Worm (Caenorhabditis elegans) whole organism, young adult: ENCODE data around the gene srbc-59.

ENCODE experiments used
- C17E4.6 ChIP-seq: fragments of 200-800 bp; sonication (Bioruptor generic); IDR thresholded peaks from 2 replicates; pipeline ENCODE4 v1.3.6; 2022; ENCODE audit warnings: missing genetic modification reagents, missing genetic modification characterization, missing compliant biosample characterization
- F22D6.2 ChIP-seq: sonication (generic microtip); optimal IDR thresholded peaks from 2 replicates; lab custom pipeline; 2016; ENCODE audit warnings: mild to moderate bottlenecking, missing genetic modification characterization, missing compliant biosample characterization
- F55B11.4 ChIP-seq: sonication (generic microtip); optimal IDR thresholded peaks from 2 replicates; lab custom pipeline; 2016; ENCODE audit warnings: missing compliant biosample characterization, missing genetic modification characterization, borderline replicate concordance; ENCODE audit not compliant: insufficient read depth
- F57A8.1 ChIP-seq: fragments of 200-800 bp; sonication (Bioruptor generic); optimal IDR thresholded peaks from 2 replicates; lab custom pipeline; 2018; ENCODE audit warnings: mild to moderate bottlenecking, missing genetic modification characterization, moderate library complexity, missing compliant biosample characterization
- K11D2.4 ChIP-seq: fragments of 200-800 bp; sonication (Bioruptor generic); IDR thresholded peaks from 2 replicates; pipeline ENCODE4 v1.3.6; 2022; ENCODE audit warnings: missing genetic modification reagents, missing genetic modification characterization, missing compliant biosample characterization
- Y53F4B.3 ChIP-seq: fragments of 200-800 bp; sonication (Bioruptor generic); IDR thresholded peaks from 2 replicates; pipeline ENCODE4 v1.3.6; 2022; ENCODE audit warnings: missing genetic modification reagents, missing genetic modification characterization, missing compliant biosample characterization
- Y53G8AR.9 ChIP-seq: fragments of 200-800 bp; sonication (Bioruptor generic); conservative IDR thresholded peaks from 2 replicates; pipeline ENCODE4 v1.3.6; 2022; ENCODE audit warnings: missing genetic modification reagents, missing genetic modification characterization, missing compliant biosample characterization
- Y95B8A.8 ChIP-seq: fragments of 200-800 bp; sonication (Bioruptor generic); IDR thresholded peaks from 2 replicates; pipeline ENCODE4 v1.3.6; 2022; ENCODE audit warnings: missing genetic modification reagents, missing genetic modification characterization, missing compliant biosample characterization
- akir-1 ChIP-seq: fragments of 200-800 bp; sonication (Bioruptor generic); optimal IDR thresholded peaks from 2 replicates; lab custom pipeline; 2018; ENCODE audit warnings: mild to moderate bottlenecking, missing genetic modification characterization, moderate library complexity, missing compliant biosample characterization
- aptf-2 ChIP-seq: fragments of 200-800 bp; sonication (Bioruptor generic); conservative IDR thresholded peaks from 2 replicates; pipeline ENCODE4 v1.3.6; 2022; ENCODE audit warnings: missing genetic modification reagents, missing genetic modification characterization, missing compliant biosample characterization
- athp-1 ChIP-seq: sonication (generic microtip); optimal IDR thresholded peaks from 2 replicates; lab custom pipeline; 2017; ENCODE audit warnings: mild to moderate bottlenecking, missing genetic modification characterization, missing compliant biosample characterization
- cebp-1 ChIP-seq, 2 experiments: fragments of 200-800 bp in 1 of 2; sonication (Bioruptor generic) in 1 of 2; sonication (generic microtip) in 1 of 2; IDR thresholded peaks in 1 of 2; optimal IDR thresholded peaks in 1 of 2; 2 replicates each; pipeline versions ENCODE4 v1.3.6 to Lab custom; 2017 to 2022; ENCODE audit warnings: missing compliant biosample characterization in 2 of 2, missing genetic modification characterization in 2 of 2, mild to moderate bottlenecking in 1 of 2, missing genetic modification reagents in 1 of 2, moderate library complexity in 1 of 2
- ceh-27 ChIP-seq: fragments of 200-800 bp; sonication (Bioruptor generic); optimal IDR thresholded peaks from 2 replicates; lab custom pipeline; 2018; ENCODE audit warnings: mild to moderate bottlenecking, missing genetic modification characterization, moderate library complexity, missing compliant biosample characterization
- ceh-40 ChIP-seq: fragments of 200-800 bp; sonication (Bioruptor generic); IDR thresholded peaks from 2 replicates; pipeline ENCODE4 v1.3.6; 2022; ENCODE audit warnings: missing genetic modification characterization, missing compliant biosample characterization
- ceh-58 ChIP-seq: fragments of 200-800 bp; sonication (Bioruptor generic); IDR thresholded peaks from 2 replicates; pipeline ENCODE4 v1.3.6; 2022; ENCODE audit warnings: missing genetic modification characterization, missing compliant biosample characterization
- chd-7 ChIP-seq: sonication (generic microtip); optimal IDR thresholded peaks from 2 replicates; lab custom pipeline; 2016; ENCODE audit warnings: mild to moderate bottlenecking, missing genetic modification characterization, moderate library complexity, missing compliant biosample characterization
- fkh-3 ChIP-seq: sonication (generic microtip); optimal IDR thresholded peaks from 2 replicates; lab custom pipeline; 2016; ENCODE audit warnings: mild to moderate bottlenecking, missing genetic modification characterization, missing compliant biosample characterization
- him-1 ChIP-seq: sonication (generic microtip); optimal IDR thresholded peaks from 2 replicates; lab custom pipeline; 2016; ENCODE audit warnings: missing genotype, missing genetic modification reagents, missing genetic modification characterization, missing compliant biosample characterization
- hlh-26 ChIP-seq: fragments of 200-800 bp; sonication (Bioruptor generic); conservative IDR thresholded peaks from 2 replicates; pipeline ENCODE4 v1.3.6; 2022; ENCODE audit warnings: missing genetic modification reagents, missing genetic modification characterization, missing compliant biosample characterization
- hmg-1.2 ChIP-seq: fragments of 200-800 bp; sonication (Bioruptor generic); IDR thresholded peaks from 2 replicates; pipeline ENCODE4 v1.3.6; 2022; ENCODE audit warnings: missing genetic modification reagents, missing genetic modification characterization, missing compliant biosample characterization
- hrde-1 ChIP-seq: sonication (generic microtip); optimal IDR thresholded peaks from 2 replicates; lab custom pipeline; 2016; ENCODE audit warnings: missing genetic modification characterization, mild to moderate bottlenecking, missing compliant biosample characterization, moderate library complexity, missing genotype, missing genetic modification reagents, borderline replicate concordance
- let-526 ChIP-seq: fragments of 200-800 bp; sonication (Bioruptor generic); IDR thresholded peaks from 2 replicates; pipeline ENCODE4 v1.3.6; 2022; ENCODE audit warnings: missing genetic modification reagents, missing genetic modification characterization, missing compliant biosample characterization
- let-607 ChIP-seq, 2 experiments: fragments of 200-800 bp in 1 of 2; sonication (Bioruptor generic) in 1 of 2; sonication (generic microtip) in 1 of 2; optimal IDR thresholded peaks; 2 replicates each; lab custom pipeline; 2016 to 2018; ENCODE audit warnings: mild to moderate bottlenecking in 2 of 2, missing compliant biosample characterization in 2 of 2, missing genetic modification characterization in 2 of 2, moderate library complexity in 2 of 2, missing genotype in 1 of 2
- lin-35 ChIP-seq, 3 experiments: fragments of 150-350 bp in 2 of 3; sonication (generic microtip) in 1 of 3; optimal IDR thresholded peaks; 2 replicates each; lab custom pipeline; 2014 to 2018; ENCODE audit warnings: missing biosample characterization in 3 of 3, missing genetic modification characterization in 3 of 3, missing genetic modification reagents in 3 of 3
- lir-1 ChIP-seq: fragments of 200-800 bp; sonication (Bioruptor generic); conservative IDR thresholded peaks from 2 replicates; pipeline ENCODE4 v1.3.6; 2022; ENCODE audit warnings: missing genetic modification reagents, missing genetic modification characterization, missing compliant biosample characterization
- lsy-27 ChIP-seq: sonication (generic microtip); optimal IDR thresholded peaks from 2 replicates; lab custom pipeline; 2017; ENCODE audit warnings: missing genetic modification characterization, mild to moderate bottlenecking, missing compliant biosample characterization, antibody characterized with exemption, missing genotype, borderline replicate concordance; ENCODE audit not compliant: insufficient read depth
- madf-10 ChIP-seq: sonication (generic microtip); optimal IDR thresholded peaks from 2 replicates; lab custom pipeline; 2016; ENCODE audit warnings: mild to moderate bottlenecking, missing genetic modification characterization, missing compliant biosample characterization
- madf-3 ChIP-seq: fragments of 200-800 bp; sonication (Bioruptor generic); IDR thresholded peaks from 2 replicates; pipeline ENCODE4 v1.3.6; 2022; ENCODE audit warnings: missing genetic modification reagents, missing genetic modification characterization, missing compliant biosample characterization
- madf-6 ChIP-seq: fragments of 200-800 bp; sonication (Bioruptor generic); IDR thresholded peaks from 2 replicates; pipeline ENCODE4 v1.3.6; 2022; ENCODE audit warnings: missing genetic modification reagents, missing genetic modification characterization, missing compliant biosample characterization
- mes-4 ChIP-seq: sonication (generic microtip); optimal IDR thresholded peaks from 2 replicates; lab custom pipeline; 2016; ENCODE audit warnings: missing genotype, missing genetic modification characterization, missing compliant biosample characterization
- nfya-1 ChIP-seq: sonication (generic microtip); optimal IDR thresholded peaks from 2 replicates; lab custom pipeline; 2017; ENCODE audit warnings: antibody characterized with exemption, missing compliant biosample characterization, missing genetic modification characterization, borderline replicate concordance; ENCODE audit not compliant: insufficient read depth
- nhr-90 ChIP-seq: sonication (generic microtip); optimal IDR thresholded peaks from 2 replicates; lab custom pipeline; 2016; ENCODE audit warnings: missing genotype, mild to moderate bottlenecking, missing genetic modification characterization, missing compliant biosample characterization
- pbrm-1 ChIP-seq: fragments of 200-800 bp; sonication (Bioruptor generic); IDR thresholded peaks from 2 replicates; pipeline ENCODE4 v1.3.6; 2022; ENCODE audit warnings: missing genetic modification reagents, missing genetic modification characterization, missing compliant biosample characterization
- rcor-1 ChIP-seq: fragments of 200-800 bp; sonication (Bioruptor generic); IDR thresholded peaks from 2 replicates; pipeline ENCODE4 v1.3.6; 2022; ENCODE audit warnings: missing genetic modification reagents, missing genetic modification characterization, missing compliant biosample characterization
- snpc-1.3 ChIP-seq: sonication (generic microtip); optimal IDR thresholded peaks from 2 replicates; lab custom pipeline; 2017; ENCODE audit warnings: missing genetic modification characterization, mild to moderate bottlenecking, missing compliant biosample characterization, antibody characterized with exemption, moderate library complexity, missing genotype, missing genetic modification reagents; ENCODE audit not compliant: insufficient read depth
- snpc-3.4 ChIP-seq: sonication (generic microtip); optimal IDR thresholded peaks from 2 replicates; lab custom pipeline; 2017; ENCODE audit warnings: missing genetic modification characterization, mild to moderate bottlenecking, missing compliant biosample characterization, antibody characterized with exemption, moderate library complexity, missing genotype, missing genetic modification reagents
- snpc-4 ChIP-seq, 5 experiments: fragments of 150-350 bp in 1 of 5; sonication (generic microtip) in 4 of 5; optimal IDR thresholded peaks; 2 replicates each; lab custom pipeline; 2014 to 2018; ENCODE audit warnings: missing genetic modification characterization in 5 of 5, missing biosample characterization in 3 of 5, antibody characterized with exemption in 2 of 5, mild to moderate bottlenecking in 2 of 5, missing compliant biosample characterization in 2 of 5, missing genotype in 2 of 5, moderate library complexity in 2 of 5, missing genetic modification reagents in 1 of 5
- somi-1 ChIP-seq: fragments of 200-800 bp; sonication (Bioruptor generic); optimal IDR thresholded peaks from 2 replicates; lab custom pipeline; 2018; ENCODE audit warnings: mild to moderate bottlenecking, missing genetic modification characterization, missing compliant biosample characterization
- tbp1 ChIP-seq: fragments of 200-800 bp; sonication (Bioruptor generic); optimal IDR thresholded peaks from 2 replicates; lab custom pipeline; 2018; ENCODE audit warnings: mild to moderate bottlenecking, missing genetic modification characterization, missing compliant biosample characterization
- tlf-1 ChIP-seq: fragments of 200-800 bp; sonication (Bioruptor generic); optimal IDR thresholded peaks from 2 replicates; lab custom pipeline; 2018; ENCODE audit warnings: mild to moderate bottlenecking, missing genetic modification characterization, missing compliant biosample characterization
- unc-130 ChIP-seq: sonication (generic microtip); optimal IDR thresholded peaks from 2 replicates; lab custom pipeline; 2016; ENCODE audit warnings: missing genetic modification reagents, missing genetic modification characterization, missing compliant biosample characterization
- unc-62 ChIP-seq: fragments of 150-350 bp; optimal IDR thresholded peaks from 2 replicates; lab custom pipeline; 2014; ENCODE audit warnings: missing biosample characterization, missing genetic modification reagents, missing genetic modification characterization
- zim-3 ChIP-seq: sonication (generic microtip); optimal IDR thresholded peaks from 2 replicates; lab custom pipeline; 2017; ENCODE audit warnings: mild to moderate bottlenecking, missing genetic modification characterization, moderate library complexity, missing compliant biosample characterization
- ztf-18 ChIP-seq: sonication (generic microtip); optimal IDR thresholded peaks from 2 replicates; lab custom pipeline; 2016; ENCODE audit warnings: missing genotype, mild to moderate bottlenecking, missing genetic modification characterization, missing compliant biosample characterization
- ztf-25 ChIP-seq: fragments of 200-800 bp; sonication (Bioruptor generic); IDR thresholded peaks from 2 replicates; pipeline ENCODE4 v1.3.6; 2022; ENCODE audit warnings: missing genetic modification reagents, missing genetic modification characterization, missing compliant biosample characterization

Gene srbc-59

DNA sequence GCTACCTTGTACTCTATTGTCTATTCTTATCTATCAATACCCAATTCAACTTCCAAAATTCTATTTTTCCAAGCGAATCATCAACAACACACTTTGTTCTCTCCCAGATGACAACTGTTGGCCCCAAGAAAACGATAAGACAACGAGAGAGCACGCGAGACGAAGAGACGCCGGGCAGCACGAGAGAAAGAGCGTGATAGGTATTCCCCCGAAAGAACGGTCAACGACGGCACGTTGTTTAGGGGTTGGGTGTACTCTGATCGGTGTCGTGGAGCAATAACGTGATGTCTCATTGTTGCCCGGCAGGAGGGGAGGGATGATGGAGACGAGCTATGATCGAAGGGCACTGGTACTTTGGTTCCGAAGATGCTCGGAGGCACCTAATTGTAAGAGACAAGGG, 47.1 kb upstream of the srbc-59 start (continued):
- peak; percentile 77 for TF ChIP-seq pbrm-1 (GFP tag; lab: Robert Waterston, UW)
- peak; percentile 73 for TF ChIP-seq lir-1
- TF ChIP-seq hrde-1, result no peak
- peak; percentile 84 for TF ChIP-seq F22D6.2 (tag; lab: Kevin White, UChicago)
- TF ChIP-seq tbp1, result peak; percentile 63
- no peak for TF ChIP-seq C17E4.6 (GFP tag; lab: Robert Waterston, UW)
- no peak for TF ChIP-seq F55B11.4
- TF ChIP-seq hlh-26 (GFP tag; lab: Robert Waterston, UW), result no peak
- no peak for TF ChIP-seq him-1 (tag; lab: Kevin White, UChicago)
- peak; percentile 41 for TF ChIP-seq ceh-27 (GFP tag; lab: Kevin White, UChicago)
- no peak for TF ChIP-seq F57A8.1 (GFP tag; lab: Kevin White, UChicago)
- no peak for TF ChIP-seq snpc-4 (GFP tag; optimal IDR thresholded peaks at IDR 0.05; lab: Kevin White, UChicago)
- TF ChIP-seq snpc-4 (tag; optimal IDR thresholded peaks at IDR 0.05; lab: Kevin White, UChicago), result peak in 2 of 4 experiments; percentile 41 to 47
- no peak for TF ChIP-seq ztf-18 (tag; lab: Kevin White, UChicago)
- TF ChIP-seq unc-130 (GFP tag; lab: Kevin White, UChicago), result no peak
- TF ChIP-seq lsy-27 (tag; lab: Kevin White, UChicago), result no peak
- no peak for TF ChIP-seq ztf-25
- TF ChIP-seq athp-1 (tag; lab: Kevin White, UChicago), result peak; percentile 18
- TF ChIP-seq unc-62 (GFP tag; lab: Kevin White, UChicago), result peak; percentile 83
- TF ChIP-seq madf-10 (tag; lab: Kevin White, UChicago), result peak; percentile 79
- peak; percentile 84 for TF ChIP-seq K11D2.4 (GFP tag; lab: Robert Waterston, UW)
- no peak for TF ChIP-seq fkh-3 (tag; lab: Kevin White, UChicago)
- 0 out of 2 replicates have a peak, but pooled peaks have one; percentile 31 for TF ChIP-seq madf-6
- TF ChIP-seq let-607 (tag; optimal IDR thresholded peaks at IDR 0.05; lab: Kevin White, UChicago), result peak in 1 of 2 experiments; percentile 85
- peak; percentile 47; the same call in 1 of the 2 replicates for TF ChIP-seq rcor-1 (GFP tag; lab: Robert Waterston, UW)
- peak; percentile 64; the same call in 1 of the 2 replicates for TF ChIP-seq madf-3 (GFP tag; lab: Robert Waterston, UW)
- TF ChIP-seq zim-3, result no peak
- no peak for TF ChIP-seq snpc-3.4 (tag; lab: Kevin White, UChicago)
- TF ChIP-seq Y53G8AR.9 (GFP tag; lab: Robert Waterston, UW), result peak; percentile 75; the same call in 1 of the 2 replicates
- peak; percentile 93 for TF ChIP-seq chd-7
- peak; percentile 33; the same call in 1 of the 2 replicates for TF ChIP-seq cebp-1 (GFP tag; IDR thresholded peaks at IDR 0.05; lab: Robert Waterston, UW)
- TF ChIP-seq cebp-1 (tag; optimal IDR thresholded peaks at IDR 0.05; lab: Kevin White, UChicago), result peak; percentile 89
- no peak for TF ChIP-seq ceh-40 (GFP tag; lab: Robert Waterston, UW)
- no peak for TF ChIP-seq aptf-2 (GFP tag; lab: Robert Waterston, UW)
- TF ChIP-seq nfya-1 (tag; lab: Kevin White, UChicago), result no peak
- peak; percentile 74; the same call in 1 of the 2 replicates for TF ChIP-seq Y95B8A.8
- peak; percentile 89 for TF ChIP-seq somi-1 (GFP tag; lab: Kevin White, UChicago)
- peak; percentile 84 for TF ChIP-seq tlf-1 (GFP tag; lab: Kevin White, UChicago)
- no peak for TF ChIP-seq snpc-1.3
- TF ChIP-seq lin-35 (GFP tag; optimal IDR thresholded peaks at IDR 0.05; lab: Kevin White, UChicago), result peak in 1 of 3 experiments; percentile 29
- no peak for TF ChIP-seq mes-4 (tag; lab: Kevin White, UChicago)
- TF ChIP-seq nhr-90, result peak; percentile 79
- peak; percentile 96 for TF ChIP-seq let-526 (GFP tag; lab: Robert Waterston, UW)
- TF ChIP-seq hmg-1.2 (GFP tag; lab: Robert Waterston, UW), result peak; percentile 85
- no peak for TF ChIP-seq akir-1 (GFP tag; lab: Kevin White, UChicago)
- TF ChIP-seq ceh-58 (GFP tag; lab: Robert Waterston, UW), result no peak
- TF ChIP-seq Y53F4B.3, result no peak
